Fruit fly (Drosophila melanogaster): ENCODE measurements around the gene Tengl2.

The Tengl2 gene

DNA sequence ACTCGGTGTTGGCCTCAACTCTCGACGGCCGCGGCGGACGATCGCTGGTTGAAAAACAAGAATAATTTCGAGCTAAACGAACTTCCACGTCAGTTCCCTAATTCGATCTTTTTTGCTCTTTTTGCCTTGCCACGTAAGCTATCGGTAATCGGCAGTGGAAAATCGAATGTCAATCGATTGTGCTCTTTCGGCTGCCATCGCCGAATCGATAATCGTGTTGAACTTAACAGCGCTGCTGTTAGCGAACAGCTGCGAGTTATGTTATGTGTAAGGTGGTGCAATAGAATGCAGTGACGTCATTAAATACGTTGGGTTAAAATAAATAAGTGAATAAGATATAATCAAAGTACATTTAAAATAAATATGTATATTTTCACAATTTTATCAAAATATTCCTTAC, 2.5 kb downstream of the Tengl2 start, which contains the start of gene Sec24CD (continued):
- TF ChIP-seq Tbp (GFP tag; optimal IDR thresholded peaks at IDR 0.05) (no peak), bcd (GFP tag; optimal IDR thresholded peaks at IDR 0.05) (no peak), CG12071 (GFP tag; optimal IDR thresholded peaks at IDR 0.05) (no peak), Meics (GFP tag; optimal IDR thresholded peaks at IDR 0.05) (no peak), CG34422 (GFP tag; IDR thresholded peaks at IDR 0.05) (no peak), CG3163 (GFP tag; optimal IDR thresholded peaks at IDR 0.05) (no peak), CG11093 (GFP tag; IDR thresholded peaks at IDR 0.05) (no peak), Ada2b (GFP tag; IDR thresholded peaks at IDR 0.05) (no peak), mam (GFP tag; optimal IDR thresholded peaks at IDR 0.05) (no peak), CG11247 (GFP tag; IDR thresholded peaks at IDR 0.05) (no peak), org-1 (GFP tag; optimal IDR thresholded peaks at IDR 0.05) (no peak), toy (GFP tag; IDR thresholded peaks at IDR 0.05) (no peak), wor (GFP tag; IDR thresholded peaks at IDR 0.05) (no peak), BtbVII (GFP tag; optimal IDR thresholded peaks at IDR 0.05) (no peak), usp (GFP tag; optimal IDR thresholded peaks at IDR 0.05) (no peak), croc (GFP tag; conservative IDR thresholded peaks at IDR 0.05) (no peak), Hr39 (optimal IDR thresholded peaks at IDR 0.05) (no peak), nmo (GFP tag; optimal IDR thresholded peaks at IDR 0.05) (peak; percentile 22), bowl (GFP tag; IDR thresholded peaks at IDR 0.05) (no peak), ara (GFP tag; IDR thresholded peaks at IDR 0.05) (no peak), CG9817 (tag; optimal IDR thresholded peaks at IDR 0.05) (no peak), slp2 (GFP tag; optimal IDR thresholded peaks at IDR 0.05) (no peak), lbe (GFP tag; optimal IDR thresholded peaks at IDR 0.05) (peak; percentile 46), lola (GFP tag; optimal IDR thresholded peaks at IDR 0.05) (no peak), lab (GFP tag; optimal IDR thresholded peaks at IDR 0.05) (no peak), Ets65A (GFP tag) (no peak), tup (GFP tag; optimal IDR thresholded peaks at IDR 0.05) (no peak), dm (GFP tag; optimal IDR thresholded peaks at IDR 0.05) (no peak), CG2120 (GFP tag; optimal IDR thresholded peaks at IDR 0.05) (peak; percentile 6), CG4328 (GFP tag; optimal IDR thresholded peaks at IDR 0.05) (no peak), CG9876 (GFP tag; optimal IDR thresholded peaks at IDR 0.05) (no peak), CG10959 (GFP tag; IDR thresholded peaks at IDR 0.05) (no peak), CG7839 (tag; optimal IDR thresholded peaks at IDR 0.05) (no peak), chm (GFP tag; IDR thresholded peaks at IDR 0.05) (no peak), nerfin-1 (tag; optimal IDR thresholded peaks at IDR 0.05) (no peak), CG10267 (tag; optimal IDR thresholded peaks at IDR 0.05) (peak; percentile 68), ap (GFP tag; IDR thresholded peaks at IDR 0.05) (no peak), CG6791 (GFP tag; IDR thresholded peaks at IDR 0.05; ENCODE audit: partially characterized antibody) (peak; percentile 96), CoRest (tag; optimal IDR thresholded peaks at IDR 0.05) (no peak), grn (GFP tag; optimal IDR thresholded peaks at IDR 0.05) (no peak), caup (GFP tag; optimal IDR thresholded peaks at IDR 0.05; ENCODE audit: severe bottlenecking) (no peak), crc (GFP tag; optimal IDR thresholded peaks at IDR 0.05) (no peak), ATbp (GFP tag; optimal IDR thresholded peaks at IDR 0.05) (no peak), CG8089 (GFP tag; optimal IDR thresholded peaks at IDR 0.05) (no peak), Deaf1 (tag; optimal IDR thresholded peaks at IDR 0.05) (no peak), luna (GFP tag; optimal IDR thresholded peaks at IDR 0.05) (no peak), ind (GFP tag; optimal IDR thresholded peaks at IDR 0.05) (no peak), Sox100B (GFP tag; optimal IDR thresholded peaks at IDR 0.05) (no peak), CG12236 (GFP tag; optimal IDR thresholded peaks at IDR 0.05) (no peak), CG12391 (tag; optimal IDR thresholded peaks at IDR 0.05) (peak; percentile 52), tll (GFP tag; optimal IDR thresholded peaks at IDR 0.05) (no peak), Max (GFP tag; optimal IDR thresholded peaks at IDR 0.05) (no peak), sqz (GFP tag; optimal IDR thresholded peaks at IDR 0.05) (no peak)
